Worm (Caenorhabditis elegans) whole organism, L2 larva: ENCODE measurements around the gene dyf-6.
A peak's percentile ranks its signal among the peaks of the same experiment; 100 is the strongest.

Experiments used
- C34F6.9 ChIP-seq: fragments of 150-350 bp; optimal IDR thresholded peaks from 2 replicates; lab custom pipeline; 2014; ENCODE audit warnings: missing biosample characterization, missing genetic modification characterization
- F13H6.1 ChIP-seq: sonication (generic microtip); optimal IDR thresholded peaks from 2 replicates; lab custom pipeline; 2016; ENCODE audit warnings: missing genetic modification characterization, missing compliant biosample characterization
- R02D3.7 ChIP-seq: fragments of 150-350 bp; optimal IDR thresholded peaks from 2 replicates; lab custom pipeline; 2014; ENCODE audit warnings: missing biosample characterization, missing genetic modification characterization
- Y55F3AM.14 ChIP-seq: fragments of 200-800 bp; sonication (Bioruptor generic); optimal IDR thresholded peaks from 2 replicates; lab custom pipeline; 2018; ENCODE audit warnings: mild to moderate bottlenecking, missing genetic modification characterization, missing compliant biosample characterization
- ZK546.5 ChIP-seq: sonication (generic microtip); optimal IDR thresholded peaks from 2 replicates; lab custom pipeline; 2017; ENCODE audit warnings: missing biosample characterization, missing genetic modification characterization
- alr-1 ChIP-seq: fragments of 150-350 bp; optimal IDR thresholded peaks from 2 replicates; lab custom pipeline; 2014; ENCODE audit warnings: missing biosample characterization, missing genetic modification characterization
- aly-2 ChIP-seq: fragments of 150-350 bp; optimal IDR thresholded peaks from 2 replicates; lab custom pipeline; 2014; ENCODE audit warnings: missing biosample characterization, missing genetic modification characterization
- ama-1 ChIP-seq: fragments of 150-350 bp; optimal IDR thresholded peaks from 2 replicates; lab custom pipeline; 2018; ENCODE audit warnings: inconsistent platforms
- blmp-1 ChIP-seq: sonication (generic microtip); optimal IDR thresholded peaks from 2 replicates; lab custom pipeline; 2017; ENCODE audit warnings: missing genetic modification characterization, mild to moderate bottlenecking, missing compliant biosample characterization, antibody characterized with exemption, moderate library complexity; ENCODE audit not compliant: insufficient read depth
- ceh-16 ChIP-seq: fragments of 150-350 bp; optimal IDR thresholded peaks from 2 replicates; lab custom pipeline; 2014; ENCODE audit warnings: missing biosample characterization, missing genetic modification characterization
- ceh-82 ChIP-seq: fragments of 150-350 bp; optimal IDR thresholded peaks from 2 replicates; lab custom pipeline; 2014; ENCODE audit warnings: missing biosample characterization, missing genetic modification characterization
- crh-2 ChIP-seq: sonication (generic microtip); optimal IDR thresholded peaks from 2 replicates; lab custom pipeline; 2017; ENCODE audit warnings: missing biosample characterization, missing genetic modification characterization
- dmd-4 ChIP-seq: sonication (generic microtip); optimal IDR thresholded peaks from 2 replicates; lab custom pipeline; 2017; ENCODE audit warnings: missing biosample characterization, missing genetic modification characterization
- egl-27 ChIP-seq: sonication (generic microtip); optimal IDR thresholded peaks from 3 replicates; lab custom pipeline; 2017; ENCODE audit warnings: missing biosample characterization, missing genetic modification reagents, missing genetic modification characterization
- elt-1 ChIP-seq: fragments of 150-350 bp; optimal IDR thresholded peaks from 2 replicates; lab custom pipeline; 2014; ENCODE audit warnings: missing biosample characterization, missing genetic modification characterization
- elt-3 ChIP-seq: sonication (generic microtip); optimal IDR thresholded peaks from 2 replicates; lab custom pipeline; 2017; ENCODE audit warnings: missing biosample characterization, missing genetic modification characterization
- fos-1 ChIP-seq: fragments of 150-350 bp; optimal IDR thresholded peaks from 2 replicates; lab custom pipeline; 2014; ENCODE audit warnings: missing biosample characterization, missing genetic modification characterization
- gmeb-1 ChIP-seq: fragments of 150-350 bp; optimal IDR thresholded peaks from 2 replicates; lab custom pipeline; 2014; ENCODE audit warnings: missing biosample characterization, missing genetic modification characterization
- lin-11 ChIP-seq: fragments of 150-350 bp; sonication (generic microtip); optimal IDR thresholded peaks from 2 replicates; lab custom pipeline; 2014; ENCODE audit warnings: missing biosample characterization, missing genetic modification characterization, inconsistent platforms, mixed read lengths
- lin-13 ChIP-seq: fragments of 150-350 bp; optimal IDR thresholded peaks from 2 replicates; lab custom pipeline; 2014; ENCODE audit warnings: missing biosample characterization, missing genetic modification reagents, missing genetic modification characterization
- lin-39 ChIP-seq: fragments of 150-350 bp; optimal IDR thresholded peaks from 2 replicates; lab custom pipeline; 2014; ENCODE audit warnings: missing biosample characterization, missing genetic modification reagents, missing genetic modification characterization
- lsy-2 ChIP-seq, 2 experiments: fragments of 150-350 bp in 1 of 2; sonication (generic microtip) in 1 of 2; optimal IDR thresholded peaks; 2 replicates each; lab custom pipeline; 2014 to 2017; ENCODE audit warnings: missing biosample characterization in 2 of 2, missing genetic modification characterization in 2 of 2
- mab-5 ChIP-seq: fragments of 150-350 bp; optimal IDR thresholded peaks from 2 replicates; lab custom pipeline; 2014; ENCODE audit warnings: missing biosample characterization, missing genetic modification characterization
- mbf-1 ChIP-seq: sonication (generic microtip); optimal IDR thresholded peaks from 2 replicates; lab custom pipeline; 2017; ENCODE audit warnings: missing biosample characterization, missing genetic modification characterization
- mdl-1 ChIP-seq, 2 experiments: fragments of 150-350 bp in 1 of 2; sonication (generic microtip) in 1 of 2; optimal IDR thresholded peaks; 2 replicates each; lab custom pipeline; 2017; ENCODE audit warnings: missing biosample characterization in 2 of 2, missing genetic modification characterization in 2 of 2
- nhr-10 ChIP-seq: sonication (generic microtip); optimal IDR thresholded peaks from 2 replicates; lab custom pipeline; 2017; ENCODE audit warnings: missing biosample characterization, missing genetic modification characterization
- nhr-11 ChIP-seq: fragments of 150-350 bp; optimal IDR thresholded peaks from 2 replicates; lab custom pipeline; 2014; ENCODE audit warnings: missing biosample characterization, missing genetic modification characterization
- nhr-12 ChIP-seq: fragments of 150-350 bp; optimal IDR thresholded peaks from 2 replicates; lab custom pipeline; 2014; ENCODE audit warnings: missing biosample characterization, missing genetic modification characterization
- nhr-129 ChIP-seq: fragments of 150-350 bp; optimal IDR thresholded peaks from 2 replicates; lab custom pipeline; 2014; ENCODE audit warnings: missing biosample characterization, missing genetic modification characterization
- nhr-21 ChIP-seq: fragments of 150-350 bp; optimal IDR thresholded peaks from 2 replicates; lab custom pipeline; 2014; ENCODE audit warnings: missing biosample characterization, missing genetic modification characterization
- nhr-23 ChIP-seq: fragments of 150-350 bp; optimal IDR thresholded peaks from 2 replicates; lab custom pipeline; 2014; ENCODE audit warnings: missing biosample characterization, missing genetic modification reagents, missing genetic modification characterization
- nhr-237 ChIP-seq: fragments of 150-350 bp; optimal IDR thresholded peaks from 2 replicates; lab custom pipeline; 2014; ENCODE audit warnings: missing biosample characterization, missing genetic modification characterization
- nhr-25 ChIP-seq: fragments of 150-350 bp; sonication (generic microtip); optimal IDR thresholded peaks from 3 replicates; lab custom pipeline; 2014; ENCODE audit warnings: missing biosample characterization, missing genetic modification characterization
- nhr-6 ChIP-seq: fragments of 150-350 bp; optimal IDR thresholded peaks from 2 replicates; lab custom pipeline; 2014; ENCODE audit warnings: missing biosample characterization, missing genetic modification characterization
- nhr-77 ChIP-seq: fragments of 150-350 bp; optimal IDR thresholded peaks from 2 replicates; lab custom pipeline; 2014; ENCODE audit warnings: missing biosample characterization, missing genetic modification characterization
- peb-1 ChIP-seq: fragments of 150-350 bp; optimal IDR thresholded peaks from 2 replicates; lab custom pipeline; 2014; ENCODE audit warnings: missing biosample characterization, missing genetic modification characterization
- sem-4 ChIP-seq: fragments of 150-350 bp; optimal IDR thresholded peaks from 2 replicates; lab custom pipeline; 2014; ENCODE audit warnings: missing biosample characterization, missing genetic modification reagents, missing genetic modification characterization
- skn-1 ChIP-seq: sonication (generic microtip); optimal IDR thresholded peaks from 2 replicates; lab custom pipeline; 2017; ENCODE audit warnings: missing biosample characterization, missing genetic modification characterization
- sma-3 ChIP-seq: sonication (generic microtip); optimal IDR thresholded peaks from 2 replicates; lab custom pipeline; 2016; ENCODE audit warnings: missing genetic modification reagents, missing genetic modification characterization, missing compliant biosample characterization
- sma-9 ChIP-seq, 2 experiments: fragments of 150-350 bp in 1 of 2; sonication (generic microtip) in 1 of 2; optimal IDR thresholded peaks; 2 replicates each; lab custom pipeline; 2014 to 2016; ENCODE audit warnings: missing genetic modification characterization in 2 of 2, mild to moderate bottlenecking in 1 of 2, missing biosample characterization in 1 of 2, missing compliant biosample characterization in 1 of 2, missing genetic modification reagents in 1 of 2, moderate library complexity in 1 of 2
- snpc-4 ChIP-seq: fragments of 150-350 bp; optimal IDR thresholded peaks from 2 replicates; lab custom pipeline; 2014; ENCODE audit warnings: missing biosample characterization, missing genetic modification characterization
- unc-39 ChIP-seq: fragments of 150-350 bp; optimal IDR thresholded peaks from 2 replicates; lab custom pipeline; 2014; ENCODE audit warnings: missing biosample characterization, missing genetic modification characterization
- unc-55 ChIP-seq: fragments of 150-350 bp; sonication (generic microtip); optimal IDR thresholded peaks from 3 replicates; lab custom pipeline; 2014; ENCODE audit warnings: missing biosample characterization, missing genetic modification reagents, missing genetic modification characterization
- unc-62 ChIP-seq: fragments of 150-350 bp; optimal IDR thresholded peaks from 2 replicates; lab custom pipeline; 2014; ENCODE audit warnings: missing biosample characterization, missing genetic modification reagents, missing genetic modification characterization
- zag-1 ChIP-seq: fragments of 150-350 bp; optimal IDR thresholded peaks from 2 replicates; lab custom pipeline; 2014; ENCODE audit warnings: missing biosample characterization, missing genetic modification characterization
- ztf-1 ChIP-seq: fragments of 200-800 bp; sonication (Bioruptor generic); conservative IDR thresholded peaks from 2 replicates; pipeline ENCODE4 v1.3.6; 2022; ENCODE audit warnings: missing genetic modification characterization, missing compliant biosample characterization
- ztf-11 ChIP-seq: sonication (generic microtip); optimal IDR thresholded peaks from 2 replicates; lab custom pipeline; 2017; ENCODE audit warnings: missing biosample characterization, missing genetic modification characterization
- ztf-4 ChIP-seq: fragments of 150-350 bp; optimal IDR thresholded peaks from 2 replicates; lab custom pipeline; 2014; ENCODE audit warnings: missing biosample characterization, missing genetic modification characterization

Gene dyf-6

DNA sequence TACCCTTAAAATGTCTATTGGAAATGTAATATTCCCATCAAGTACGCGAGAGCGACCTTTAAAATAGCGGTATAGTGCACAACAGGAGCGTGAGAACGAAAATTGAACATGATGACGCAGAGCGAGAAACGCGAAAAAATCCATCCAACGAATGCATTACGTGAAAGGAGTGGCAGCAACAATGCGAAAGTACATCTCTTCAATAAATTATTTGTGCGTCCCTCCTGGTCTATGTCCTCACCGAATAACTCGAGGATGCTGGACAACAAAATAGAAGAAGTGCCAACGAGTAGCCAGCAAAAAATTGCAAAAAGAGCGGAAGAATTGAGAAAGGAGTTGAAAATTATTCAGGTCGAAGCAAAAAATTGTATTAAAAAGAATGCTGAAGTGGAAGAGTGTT is 47.6 kb upstream of the dyf-6 start:
- TF ChIP-seq nhr-129 (tag; lab: Kevin White, UChicago) (no peak), ztf-4 (tag; lab: Kevin White, UChicago) (no peak), mdl-1 (tag; optimal IDR thresholded peaks at IDR 0.05; lab: Kevin White, UChicago) (no peak)

ce11 chrX:10432786-10433185 is 46.5 kb upstream of the dyf-6 start:
- no peak for TF ChIP-seq unc-62 (GFP tag; lab: Kevin White, UChicago)
- peak; percentile 24 for TF ChIP-seq blmp-1 (tag; lab: Kevin White, UChicago)

DNA sequence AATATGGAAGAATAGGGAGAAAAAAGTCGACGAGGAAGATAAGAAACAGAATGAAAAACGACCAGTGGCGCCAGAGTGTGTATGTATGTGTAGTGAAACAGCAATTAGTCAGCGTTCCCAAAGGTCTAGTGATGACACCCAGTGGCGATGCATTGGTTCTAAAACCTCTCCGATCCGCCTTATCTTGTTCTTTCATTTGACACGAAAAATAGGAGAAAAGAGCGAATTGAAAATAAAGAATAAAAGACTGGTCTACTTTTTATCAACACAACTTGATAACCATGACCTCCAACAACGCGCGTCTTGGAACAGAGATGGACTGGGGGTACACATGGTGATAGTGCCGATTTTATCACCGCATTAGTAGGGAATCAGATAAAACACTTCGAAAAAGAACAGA is 44.6 kb upstream of the dyf-6 start:
- TF ChIP-seq nhr-25 (tag; lab: Kevin White, UChicago) = peak; percentile 19
- no peak for TF ChIP-seq C34F6.9
- TF ChIP-seq R02D3.7 (tag; lab: Kevin White, UChicago) = no peak
- TF ChIP-seq crh-2 = peak; percentile 2
- peak; percentile 24 for TF ChIP-seq unc-55 (GFP tag; lab: Kevin White, UChicago)
- TF ChIP-seq elt-1 (tag; lab: Kevin White, UChicago) = no peak
- TF ChIP-seq gmeb-1 (tag; lab: Kevin White, UChicago) = peak; percentile 7
- no peak for TF ChIP-seq mdl-1 (tag; optimal IDR thresholded peaks at IDR 0.05; lab: Kevin White, UChicago)
- TF ChIP-seq nhr-6 (tag; lab: Kevin White, UChicago) = no peak
- no peak for TF ChIP-seq lin-39 (tag; lab: Kevin White, UChicago)
- TF ChIP-seq Y55F3AM.14 (GFP tag; lab: Kevin White, UChicago) = no peak
- TF ChIP-seq zag-1 (tag; lab: Kevin White, UChicago) = no peak
- TF ChIP-seq dmd-4 = no peak
- TF ChIP-seq mab-5 = peak; percentile 47
- no peak for TF ChIP-seq lin-13 (GFP tag; lab: Kevin White, UChicago)
- TF ChIP-seq ama-1 = no peak
- TF ChIP-seq lin-11 (tag; lab: Kevin White, UChicago) = no peak
- no peak for TF ChIP-seq skn-1 (tag; lab: Kevin White, UChicago)
- TF ChIP-seq aly-2 (tag; lab: Kevin White, UChicago) = no peak
- no peak for TF ChIP-seq ZK546.5 (tag; lab: Kevin White, UChicago)
- TF ChIP-seq ceh-82 (tag; lab: Kevin White, UChicago) = no peak
- TF ChIP-seq egl-27 (tag; lab: Kevin White, UChicago) = no peak
- TF ChIP-seq nhr-77 (tag; lab: Kevin White, UChicago) = no peak
- no peak for TF ChIP-seq alr-1 (tag; lab: Kevin White, UChicago)
- TF ChIP-seq nhr-12 = no peak
- TF ChIP-seq F13H6.1 = no peak
- no peak for TF ChIP-seq snpc-4 (tag; lab: Kevin White, UChicago)
- TF ChIP-seq nhr-237 = no peak
- no peak for TF ChIP-seq peb-1
- no peak for TF ChIP-seq nhr-11
- no peak for TF ChIP-seq ztf-1 (GFP tag; lab: Robert Waterston, UW)
- no peak for TF ChIP-seq unc-39
- TF ChIP-seq sma-9 (GFP tag; optimal IDR thresholded peaks at IDR 0.05; lab: Kevin White, UChicago) = peak; percentile 58
- no peak for TF ChIP-seq sma-9 (tag; optimal IDR thresholded peaks at IDR 0.05; lab: Kevin White, UChicago)
- no peak for TF ChIP-seq nhr-129 (tag; lab: Kevin White, UChicago)
- peak; percentile 11 for TF ChIP-seq sma-3 (GFP tag; lab: Kevin White, UChicago)
- no peak for TF ChIP-seq ztf-11
- no peak for TF ChIP-seq nhr-23
- peak; percentile 76 for TF ChIP-seq fos-1
- peak; percentile 38 for TF ChIP-seq blmp-1 (tag; lab: Kevin White, UChicago)
- no peak for TF ChIP-seq nhr-10 (tag; lab: Kevin White, UChicago)
- TF ChIP-seq elt-3 (tag; lab: Kevin White, UChicago) = no peak
- TF ChIP-seq lsy-2 (tag; optimal IDR thresholded peaks at IDR 0.05; lab: Kevin White, UChicago) = peak in 1 of 2 experiments; percentile 26
- peak; percentile 26 for TF ChIP-seq sem-4 (tag; lab: Kevin White, UChicago)
- no peak for TF ChIP-seq ztf-4 (tag; lab: Kevin White, UChicago)
- no peak for TF ChIP-seq mbf-1 (tag; lab: Kevin White, UChicago)
- TF ChIP-seq unc-62 (GFP tag; lab: Kevin White, UChicago) = no peak
- no peak for TF ChIP-seq ceh-16 (tag; lab: Kevin White, UChicago)
- TF ChIP-seq nhr-21 (tag; lab: Kevin White, UChicago) = peak; percentile 68
